Worm (Caenorhabditis elegans) whole organism, L3 larva: ENCODE results near the gene skp-1.

Source experiments
- R02D3.7 ChIP-seq: fragments of 150-350 bp; optimal IDR thresholded peaks from 2 replicates; lab custom pipeline; 2014; ENCODE audit warnings: missing biosample characterization, missing genetic modification characterization
- ZK546.5 ChIP-seq: sonication (generic microtip); optimal IDR thresholded peaks from 2 replicates; lab custom pipeline; 2017; ENCODE audit warnings: missing biosample characterization, missing genetic modification characterization
- aly-2 ChIP-seq: fragments of 150-350 bp; optimal IDR thresholded peaks from 2 replicates; lab custom pipeline; 2014; ENCODE audit warnings: missing biosample characterization, missing genetic modification characterization
- ceh-16 ChIP-seq: sonication (generic microtip); optimal IDR thresholded peaks from 2 replicates; lab custom pipeline; 2017; ENCODE audit warnings: missing biosample characterization, missing genetic modification characterization
- ceh-28 ChIP-seq: fragments of 150-350 bp; optimal IDR thresholded peaks from 2 replicates; lab custom pipeline; 2014; ENCODE audit warnings: missing biosample characterization, missing genetic modification reagents, missing genetic modification characterization
- ceh-9 ChIP-seq: sonication (generic microtip); optimal IDR thresholded peaks from 2 replicates; lab custom pipeline; 2018; ENCODE audit warnings: missing biosample characterization, missing genetic modification characterization
- egl-5 ChIP-seq: fragments of 150-350 bp; optimal IDR thresholded peaks from 2 replicates; lab custom pipeline; 2017; ENCODE audit warnings: missing biosample characterization, missing genetic modification reagents, missing genetic modification characterization, inconsistent platforms
- elt-2 ChIP-seq: sonication (generic microtip); optimal IDR thresholded peaks from 2 replicates; lab custom pipeline; 2016; ENCODE audit warnings: missing genetic modification reagents, mild to moderate bottlenecking, missing genetic modification characterization, missing compliant biosample characterization
- elt-3 ChIP-seq, 3 experiments: fragments of 150-350 bp in 1 of 3; sonication (generic microtip) in 2 of 3; optimal IDR thresholded peaks; 2 replicates in 2 of 3; 4 replicates in 1 of 3; lab custom pipeline; 2014 to 2017; ENCODE audit warnings: missing biosample characterization in 3 of 3, missing genetic modification characterization in 3 of 3
- eor-1 ChIP-seq, 2 experiments: fragments of 150-350 bp; optimal IDR thresholded peaks; 2 replicates each; lab custom pipeline; 2014 to 2018; ENCODE audit warnings: missing biosample characterization in 2 of 2, missing genetic modification characterization in 2 of 2
- fkh-10 ChIP-seq: sonication (generic microtip); optimal IDR thresholded peaks from 2 replicates; lab custom pipeline; 2017; ENCODE audit warnings: missing biosample characterization, missing genetic modification reagents, missing genetic modification characterization
- fkh-2 ChIP-seq: fragments of 150-350 bp; optimal IDR thresholded peaks from 2 replicates; lab custom pipeline; 2014; ENCODE audit warnings: missing biosample characterization, missing genetic modification reagents, missing genetic modification characterization
- fos-1 ChIP-seq: fragments of 150-350 bp; optimal IDR thresholded peaks from 2 replicates; lab custom pipeline; 2014; ENCODE audit warnings: missing biosample characterization, missing genetic modification characterization
- jun-1 ChIP-seq: fragments of 150-350 bp; optimal IDR thresholded peaks from 2 replicates; lab custom pipeline; 2014; ENCODE audit warnings: missing biosample characterization, missing genetic modification reagents, missing genetic modification characterization
- lsy-12 ChIP-seq: sonication (generic microtip); optimal IDR thresholded peaks from 2 replicates; lab custom pipeline; 2016; ENCODE audit warnings: mild to moderate bottlenecking, missing genetic modification characterization, missing compliant biosample characterization
- mml-1 ChIP-seq: fragments of 150-350 bp; sonication (generic microtip); optimal IDR thresholded peaks from 3 replicates; lab custom pipeline; 2014; ENCODE audit warnings: missing biosample characterization, missing genetic modification characterization
- nfya-1 ChIP-seq: sonication (generic microtip); optimal IDR thresholded peaks from 2 replicates; lab custom pipeline; 2017; ENCODE audit warnings: missing genetic modification characterization, mild to moderate bottlenecking, missing compliant biosample characterization, antibody characterized with exemption, moderate library complexity; ENCODE audit not compliant: insufficient read depth
- nhr-11 ChIP-seq: fragments of 150-350 bp; optimal IDR thresholded peaks from 2 replicates; lab custom pipeline; 2014; ENCODE audit warnings: missing biosample characterization, missing genetic modification characterization
- nhr-12 ChIP-seq: fragments of 150-350 bp; optimal IDR thresholded peaks from 2 replicates; lab custom pipeline; 2014; ENCODE audit warnings: missing biosample characterization, missing genetic modification characterization
- nhr-23 ChIP-seq: fragments of 150-350 bp; optimal IDR thresholded peaks from 2 replicates; lab custom pipeline; 2014; ENCODE audit warnings: missing biosample characterization, missing genetic modification reagents, missing genetic modification characterization
- nhr-25 ChIP-seq: sonication (generic microtip); optimal IDR thresholded peaks from 2 replicates; lab custom pipeline; 2017; ENCODE audit warnings: missing biosample characterization, missing genetic modification characterization
- nhr-28 ChIP-seq: fragments of 150-350 bp; optimal IDR thresholded peaks from 2 replicates; lab custom pipeline; 2014; ENCODE audit warnings: missing biosample characterization, missing genetic modification characterization
- nhr-76 ChIP-seq: fragments of 150-350 bp; sonication (generic microtip); optimal IDR thresholded peaks from 5 replicates; lab custom pipeline; 2014; ENCODE audit warnings: missing biosample characterization, missing genetic modification characterization
- nhr-77 ChIP-seq: fragments of 150-350 bp; optimal IDR thresholded peaks from 2 replicates; lab custom pipeline; 2014; ENCODE audit warnings: missing biosample characterization, missing genetic modification characterization
- pha-4 ChIP-seq: fragments of 150-350 bp; optimal IDR thresholded peaks from 2 replicates; lab custom pipeline; 2014; ENCODE audit warnings: missing biosample characterization, missing genetic modification reagents, missing genetic modification characterization
- pqm-1 ChIP-seq: fragments of 150-350 bp; optimal IDR thresholded peaks from 2 replicates; lab custom pipeline; 2017; ENCODE audit warnings: missing biosample characterization, missing genetic modification characterization, inconsistent platforms
- sea-2 ChIP-seq: fragments of 150-350 bp; sonication (generic microtip); optimal IDR thresholded peaks from 4 replicates; lab custom pipeline; 2014; ENCODE audit warnings: missing biosample characterization, missing genetic modification reagents, missing genetic modification characterization
- unc-39 ChIP-seq: sonication (generic microtip); optimal IDR thresholded peaks from 4 replicates; lab custom pipeline; 2017; ENCODE audit warnings: missing biosample characterization, missing genetic modification characterization
- unc-62 ChIP-seq: fragments of 150-350 bp; sonication (generic microtip); optimal IDR thresholded peaks from 4 replicates; lab custom pipeline; 2014; ENCODE audit warnings: missing biosample characterization, missing genetic modification reagents, missing genetic modification characterization
- zag-1 ChIP-seq: fragments of 150-350 bp; optimal IDR thresholded peaks from 2 replicates; lab custom pipeline; 2014; ENCODE audit warnings: missing biosample characterization, missing genetic modification characterization
- ztf-11 ChIP-seq: fragments of 150-350 bp; optimal IDR thresholded peaks from 2 replicates; lab custom pipeline; 2014; ENCODE audit warnings: missing biosample characterization, missing genetic modification characterization
- ztf-4 ChIP-seq: fragments of 150-350 bp; optimal IDR thresholded peaks from 2 replicates; lab custom pipeline; 2014; ENCODE audit warnings: missing biosample characterization, missing genetic modification characterization

Gene skp-1

DNA sequence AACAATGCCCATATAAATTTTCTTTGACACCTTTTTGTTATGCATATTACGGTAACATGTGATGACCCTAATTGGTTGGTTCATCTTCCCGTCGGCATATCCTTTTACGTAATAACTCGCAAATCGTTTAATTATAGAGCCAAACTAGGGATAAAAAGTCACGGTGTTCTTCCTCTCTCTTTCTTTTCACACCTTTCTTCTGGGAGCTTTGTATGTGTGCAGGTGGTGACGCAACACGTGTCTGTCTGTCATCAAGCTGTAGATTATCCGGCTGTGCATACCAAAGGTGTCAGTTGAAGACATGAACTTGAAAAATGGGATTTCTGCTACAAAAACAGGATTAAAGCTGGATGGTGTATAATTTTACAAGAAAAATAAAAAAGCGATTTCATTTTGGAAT lies 15.3 kb downstream of the skp-1 start:
- TF ChIP-seq eor-1 (tag; optimal IDR thresholded peaks at IDR 0.05; lab: Kevin White, UChicago), result no peak
- no peak for TF ChIP-seq egl-5
- no peak for TF ChIP-seq unc-62
- TF ChIP-seq nhr-76 (tag; lab: Kevin White, UChicago), result no peak
- no peak for TF ChIP-seq nfya-1 (tag; lab: Kevin White, UChicago)
- TF ChIP-seq lsy-12, result no peak
- TF ChIP-seq fkh-10 (GFP tag; lab: Kevin White, UChicago), result no peak
- TF ChIP-seq nhr-28 (tag; lab: Kevin White, UChicago), result no peak
- no peak for TF ChIP-seq mml-1
- no peak for TF ChIP-seq elt-2 (tag; lab: Kevin White, UChicago)
- TF ChIP-seq ZK546.5 (tag; lab: Kevin White, UChicago), result no peak
- TF ChIP-seq fos-1 (tag; lab: Kevin White, UChicago), result no peak
- no peak for TF ChIP-seq R02D3.7
- TF ChIP-seq nhr-77 (tag; lab: Kevin White, UChicago), result no peak
- TF ChIP-seq, all 47 proteins: peak for 0

DNA sequence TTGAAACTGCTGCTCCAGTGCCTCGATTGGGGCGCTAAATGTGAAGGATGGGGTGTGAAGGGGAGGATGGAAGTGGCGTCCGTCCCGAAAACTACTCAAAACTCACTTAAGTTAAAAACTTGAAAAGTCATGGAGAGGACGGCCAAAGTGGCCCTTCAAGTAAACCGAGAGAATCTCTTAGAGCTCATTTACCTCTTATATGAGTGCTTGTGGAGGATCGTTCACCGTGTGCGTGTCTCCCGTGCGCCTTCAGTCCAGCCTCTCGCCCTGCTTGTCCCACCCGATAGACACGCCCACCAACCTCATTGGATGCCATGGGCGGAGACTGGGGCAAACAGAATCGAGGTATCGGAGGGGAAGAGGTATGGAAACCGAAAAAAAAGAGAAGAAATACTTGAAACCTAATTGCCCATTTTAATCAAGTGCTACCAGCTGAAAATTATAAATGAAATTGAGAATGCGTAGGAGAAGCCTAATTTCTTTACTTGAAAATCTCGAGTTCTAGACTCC lies 19.6 kb downstream of the skp-1 start, which contains the start of gene ceh-27:
TSS of gene ceh-27 (minus strand) at position 228 of the 510 bp plus-strand sequence.
- TF ChIP-seq fkh-10 (GFP tag; lab: Kevin White, UChicago) (peak; percentile 19), fkh-2 (tag; lab: Kevin White, UChicago) (no peak), nfya-1 (tag; lab: Kevin White, UChicago) (peak; percentile 76)

DNA sequence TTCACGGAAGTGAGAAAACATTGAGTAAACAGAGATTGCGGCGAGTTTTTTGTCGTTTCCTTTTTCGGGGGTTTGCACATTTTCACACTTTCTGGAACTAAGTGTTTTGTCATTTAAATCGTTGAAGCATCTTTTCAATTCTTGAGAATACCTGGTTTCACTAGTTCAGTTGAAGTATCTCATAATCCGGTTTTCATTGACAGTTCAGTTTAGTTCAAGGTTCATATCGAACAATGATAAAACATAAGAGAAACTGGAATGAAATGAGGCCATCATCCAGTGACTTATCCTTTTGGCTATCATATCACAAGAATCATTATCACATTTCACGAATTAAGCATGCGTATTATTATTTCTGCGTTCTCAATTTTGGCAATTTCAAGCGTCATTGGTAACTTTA lies 21.9 kb downstream of the skp-1 start, which contains the start of gene F46F3.3:
TSS of gene F46F3.3 (plus strand) at position 301 of the 400 bp plus-strand sequence.
- TF ChIP-seq ceh-9 (tag; lab: Kevin White, UChicago) (no peak), pqm-1 (tag; lab: Kevin White, UChicago) (no peak), ZK546.5 (tag; lab: Kevin White, UChicago) (no peak)
- TF ChIP-seq, all 47 proteins: peak for 0

DNA sequence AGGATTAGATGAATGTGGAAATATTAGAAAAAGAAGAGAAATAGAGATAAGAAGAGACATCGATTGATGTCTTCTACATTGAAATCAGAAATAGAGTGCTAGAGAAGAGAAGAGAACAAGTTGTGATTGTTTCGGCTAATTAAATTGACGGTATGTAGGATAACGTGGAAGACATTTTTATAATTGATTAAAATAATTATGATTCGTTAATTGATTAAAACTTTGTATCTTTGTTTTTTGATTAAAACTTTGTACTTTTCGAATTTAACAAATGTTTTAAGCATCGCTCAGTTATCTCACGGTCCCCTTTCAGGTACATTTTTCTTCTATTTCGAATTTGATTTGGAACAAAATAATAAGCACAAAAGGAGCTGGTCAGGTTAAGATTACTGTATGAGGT lies 27.2 kb downstream of the skp-1 start, which contains the start of gene lgc-44:
TSS of gene lgc-44 (minus strand) at position 101 of the 400 bp plus-strand sequence.
- TF ChIP-seq ceh-28 (tag; lab: Kevin White, UChicago) (peak; percentile 14), ztf-4 (tag; lab: Kevin White, UChicago) (no peak), nhr-11 (tag; lab: Kevin White, UChicago) (no peak), aly-2 (no peak)

DNA sequence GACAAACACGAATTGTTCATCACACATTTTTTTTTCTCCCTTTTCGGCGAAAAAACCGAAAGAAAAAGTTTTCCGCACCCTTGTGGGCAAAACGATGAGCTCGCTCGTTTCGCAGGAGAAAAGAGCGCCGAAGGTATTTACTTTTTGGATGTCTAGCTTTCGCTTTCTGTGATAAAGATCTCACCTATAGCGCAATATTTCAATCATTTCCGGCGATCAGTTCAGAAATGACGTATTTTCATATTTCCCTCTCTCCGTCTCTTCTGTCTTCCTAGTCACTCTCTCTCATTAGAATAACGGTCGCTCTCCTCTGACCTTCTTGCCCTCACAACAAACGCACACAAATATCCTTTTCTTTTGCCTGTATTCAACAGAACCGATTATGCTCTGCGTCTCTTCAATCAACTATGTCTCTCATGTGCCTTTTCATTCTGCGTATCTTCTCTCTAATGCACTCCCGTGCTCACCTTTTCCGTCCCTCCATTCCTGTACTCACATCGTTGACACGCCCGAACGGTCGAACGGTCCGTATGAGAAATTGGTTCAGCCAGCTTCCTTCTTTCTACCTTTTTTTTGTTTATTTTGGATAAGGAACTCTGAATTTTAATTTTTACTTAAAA lies 28.6 kb downstream of the skp-1 start:
- TF ChIP-seq pqm-1 (tag; lab: Kevin White, UChicago), result peak; percentile 1
- peak; percentile 36 for TF ChIP-seq nhr-25 (tag; lab: Kevin White, UChicago)
- TF ChIP-seq unc-62, result no peak
- no peak for TF ChIP-seq elt-3 (tag; optimal IDR thresholded peaks at IDR 0.05; lab: Kevin White, UChicago)
- no peak for TF ChIP-seq nfya-1 (tag; lab: Kevin White, UChicago)
- TF ChIP-seq nhr-23 (tag; lab: Kevin White, UChicago), result peak; percentile 23

DNA sequence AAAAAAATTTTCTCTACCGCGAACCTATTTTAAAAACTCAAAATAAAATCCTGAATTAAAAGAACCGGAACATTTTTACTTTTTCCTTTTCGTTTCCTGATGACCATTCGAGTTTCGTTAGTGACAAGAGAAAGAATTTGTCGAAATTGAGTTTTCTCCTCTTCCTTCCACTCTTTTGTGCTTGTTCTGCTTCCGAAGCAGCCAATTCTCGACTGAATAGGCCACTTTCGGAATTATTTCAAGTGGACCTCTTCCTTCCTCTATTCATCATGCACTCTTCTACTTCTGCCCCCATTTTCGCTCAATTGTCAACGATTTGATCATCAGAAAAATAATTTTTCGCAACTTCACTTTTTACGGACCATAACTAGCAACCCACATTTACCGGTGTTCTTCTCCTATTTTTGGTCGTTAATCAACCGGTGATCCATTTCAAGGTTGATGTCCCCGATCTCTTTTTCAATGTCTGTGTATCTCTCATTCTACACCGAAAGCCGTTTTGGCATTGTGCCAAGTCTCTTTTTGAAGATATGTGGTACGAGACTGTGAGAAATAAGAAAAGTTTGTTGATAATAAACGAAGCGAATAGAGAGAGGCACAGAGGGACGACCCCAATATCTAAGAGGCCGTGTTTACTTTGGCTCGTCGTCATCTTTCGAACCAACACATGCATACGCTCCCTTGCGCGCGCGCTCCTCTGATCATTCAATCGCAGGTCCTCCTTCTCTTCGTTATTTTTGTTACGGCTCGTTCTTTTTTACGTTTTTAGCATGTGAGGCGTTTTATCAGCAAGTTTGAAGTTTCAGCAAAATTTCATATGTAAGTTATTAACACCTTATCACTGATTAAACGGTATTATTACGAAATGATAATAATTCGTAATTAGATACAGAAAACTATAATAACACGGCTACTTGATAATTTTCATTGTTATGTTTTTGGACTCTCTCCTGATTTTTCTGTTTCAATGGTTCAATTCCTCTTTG lies 29.6 kb downstream of the skp-1 start:
- TF ChIP-seq ztf-11 (tag; lab: Kevin White, UChicago) (no peak), nhr-12 (tag; lab: Kevin White, UChicago) (no peak), fkh-10 (GFP tag; lab: Kevin White, UChicago) (peak; percentile 50), eor-1 (tag; optimal IDR thresholded peaks at IDR 0.05; lab: Kevin White, UChicago) (no peak), nfya-1 (tag; lab: Kevin White, UChicago) (no peak), unc-39 (tag; lab: Kevin White, UChicago) (no peak), sea-2 (GFP tag; lab: Kevin White, UChicago) (no peak), pqm-1 (tag; lab: Kevin White, UChicago) (peak; percentile 50), pha-4 (tag; lab: Kevin White, UChicago) (peak; percentile 84), elt-2 (tag; lab: Kevin White, UChicago) (peak; percentile 70), R02D3.7 (no peak), zag-1 (no peak), ceh-16 (tag; lab: Kevin White, UChicago) (no peak), nhr-25 (tag; lab: Kevin White, UChicago) (peak; percentile 2), jun-1 (peak; percentile 1)
